Worm (Caenorhabditis elegans): Measurements from ENCODE around the gene hach-1.

- TF ChIP-seq dao-5 (tag; optimal IDR thresholded peaks at IDR 0.05) (no peak), him-1 (tag; optimal IDR thresholded peaks at IDR 0.05) (no peak)
These were observed 31.7 kb downstream of the hach-1 start, which contains the start of gene F56D2.2 for ce11 chrIII:5586925-5587324.
